Worm (Caenorhabditis elegans) whole organism, L1 larva: ENCODE data around the gene cyp-25A4.
A peak's percentile ranks its signal among the peaks of the same experiment; 100 is the strongest.

Experiments used
- C16A3.4 ChIP-seq: fragments of 150-350 bp; optimal IDR thresholded peaks from 2 replicates; lab custom pipeline; 2014; ENCODE audit warnings: missing biosample characterization, missing genetic modification characterization
- F16B12.6 ChIP-seq: fragments of 150-350 bp; optimal IDR thresholded peaks from 2 replicates; lab custom pipeline; 2014; ENCODE audit warnings: missing biosample characterization, missing genetic modification characterization
- aha-1 ChIP-seq: fragments of 150-350 bp; optimal IDR thresholded peaks from 2 replicates; lab custom pipeline; 2014; ENCODE audit warnings: missing biosample characterization, missing genetic modification characterization
- alr-1 ChIP-seq: fragments of 200-800 bp; sonication (Bioruptor generic); optimal IDR thresholded peaks from 2 replicates; lab custom pipeline; 2018; ENCODE audit warnings: borderline replicate concordance, mild to moderate bottlenecking, missing genetic modification characterization, missing compliant biosample characterization
- blmp-1 ChIP-seq: fragments of 150-350 bp; optimal IDR thresholded peaks from 2 replicates; lab custom pipeline; 2014; ENCODE audit warnings: missing biosample characterization, missing genetic modification characterization
- ceh-63 ChIP-seq: fragments of 200-800 bp; sonication (Bioruptor generic); optimal IDR thresholded peaks from 2 replicates; lab custom pipeline; 2018; ENCODE audit warnings: mild to moderate bottlenecking, missing genetic modification characterization, missing compliant biosample characterization
- ceh-8 ChIP-seq: fragments of 200-800 bp; sonication (Bioruptor generic); optimal IDR thresholded peaks from 2 replicates; lab custom pipeline; 2018; ENCODE audit warnings: mild to moderate bottlenecking, missing genetic modification characterization, moderate library complexity, missing compliant biosample characterization
- ceh-82 ChIP-seq, 3 experiments: fragments of 150-350 bp in 1 of 3; sonication (generic microtip) in 2 of 3; optimal IDR thresholded peaks; 2 replicates each; lab custom pipeline; 2014 to 2017; ENCODE audit warnings: missing biosample characterization in 3 of 3, missing genetic modification characterization in 3 of 3
- ceh-88 ChIP-seq: fragments of 200-800 bp; sonication (Bioruptor generic); IDR thresholded peaks from 2 replicates; pipeline ENCODE4 v1.3.6; 2022; ENCODE audit warnings: missing genetic modification characterization, missing compliant biosample characterization
- ceh-90 ChIP-seq: sonication (generic microtip); optimal IDR thresholded peaks from 2 replicates; lab custom pipeline; 2016; ENCODE audit warnings: missing genetic modification characterization, missing compliant biosample characterization
- ces-1 ChIP-seq: fragments of 150-350 bp; optimal IDR thresholded peaks from 2 replicates; lab custom pipeline; 2014; ENCODE audit warnings: missing biosample characterization, missing genetic modification reagents, missing genetic modification characterization
- dsc-1 ChIP-seq: sonication (generic microtip); optimal IDR thresholded peaks from 2 replicates; lab custom pipeline; 2016; ENCODE audit warnings: mild to moderate bottlenecking, missing genetic modification characterization, missing compliant biosample characterization
- efl-1 ChIP-seq, 4 experiments: fragments of 150-350 bp; optimal IDR thresholded peaks in 3 of 4; peaks in 1 of 4; 1 replicate in 1 of 4; 2 replicates in 3 of 4; lab custom pipeline; 2014; ENCODE audit warnings: missing biosample characterization in 2 of 4, missing genetic modification characterization in 2 of 4, missing genetic modification reagents in 2 of 4
- efl-3 ChIP-seq: fragments of 200-800 bp; sonication (Bioruptor generic); optimal IDR thresholded peaks from 2 replicates; lab custom pipeline; 2018; ENCODE audit warnings: mild to moderate bottlenecking, missing genetic modification characterization, missing compliant biosample characterization
- egl-13 ChIP-seq: sonication (generic microtip); optimal IDR thresholded peaks from 2 replicates; lab custom pipeline; 2016; ENCODE audit warnings: missing genotype, missing genetic modification reagents, missing genetic modification characterization, missing compliant biosample characterization
- elt-2 ChIP-seq: sonication (generic microtip); optimal IDR thresholded peaks from 2 replicates; lab custom pipeline; 2016; ENCODE audit warnings: missing genetic modification characterization, mild to moderate bottlenecking, inconsistent platforms, missing compliant biosample characterization, missing genetic modification reagents
- ets-5 ChIP-seq: fragments of 200-800 bp; sonication (Bioruptor generic); IDR thresholded peaks from 2 replicates; pipeline ENCODE4 v1.3.6; 2022; ENCODE audit warnings: missing genetic modification characterization, missing compliant biosample characterization
- fkh-4 ChIP-seq: sonication (generic microtip); optimal IDR thresholded peaks from 2 replicates; lab custom pipeline; 2016; ENCODE audit warnings: missing compliant biosample characterization, missing genetic modification characterization, borderline replicate concordance
- hlh-4 ChIP-seq: sonication (generic microtip); optimal IDR thresholded peaks from 2 replicates; lab custom pipeline; 2016; ENCODE audit warnings: mild to moderate bottlenecking, missing genetic modification characterization, missing compliant biosample characterization
- irx-1 ChIP-seq: sonication (generic microtip); optimal IDR thresholded peaks from 2 replicates; lab custom pipeline; 2016; ENCODE audit warnings: missing genetic modification characterization, missing compliant biosample characterization
- jun-1 ChIP-seq: fragments of 150-350 bp; optimal IDR thresholded peaks from 2 replicates; lab custom pipeline; 2014; ENCODE audit warnings: missing biosample characterization, missing genetic modification reagents, missing genetic modification characterization
- lin-13 ChIP-seq: fragments of 150-350 bp; optimal IDR thresholded peaks from 2 replicates; lab custom pipeline; 2014; ENCODE audit warnings: missing biosample characterization, missing genetic modification reagents, missing genetic modification characterization
- lin-14 ChIP-seq: fragments of 200-800 bp; sonication (Bioruptor generic); optimal IDR thresholded peaks from 2 replicates; lab custom pipeline; 2018; ENCODE audit warnings: mild to moderate bottlenecking, missing genetic modification characterization, moderate library complexity, missing compliant biosample characterization
- lin-35 ChIP-seq, 2 experiments: fragments of 150-350 bp; optimal IDR thresholded peaks; 2 replicates each; lab custom pipeline; 2014; ENCODE audit warnings: missing biosample characterization in 2 of 2, missing genetic modification characterization in 2 of 2, missing genetic modification reagents in 2 of 2
- lir-3 ChIP-seq: sonication (generic microtip); optimal IDR thresholded peaks from 2 replicates; lab custom pipeline; 2016; ENCODE audit warnings: mild to moderate bottlenecking, missing genetic modification characterization, moderate library complexity, missing compliant biosample characterization; ENCODE audit not compliant: poor library complexity
- mef-2 ChIP-seq: fragments of 150-350 bp; optimal IDR thresholded peaks from 2 replicates; lab custom pipeline; 2014; ENCODE audit warnings: missing biosample characterization, missing genetic modification characterization
- nhr-19 ChIP-seq: fragments of 200-800 bp; sonication (Bioruptor generic); conservative IDR thresholded peaks from 2 replicates; pipeline ENCODE4 v1.3.6; 2022; ENCODE audit warnings: missing genetic modification characterization, missing compliant biosample characterization
- nhr-20 ChIP-seq: sonication (generic microtip); optimal IDR thresholded peaks from 2 replicates; lab custom pipeline; 2016; ENCODE audit warnings: mild to moderate bottlenecking, missing genetic modification characterization, missing compliant biosample characterization
- nhr-28 ChIP-seq: fragments of 150-350 bp; optimal IDR thresholded peaks from 2 replicates; lab custom pipeline; 2014; ENCODE audit warnings: missing biosample characterization, missing genetic modification characterization
- nhr-47 ChIP-seq: sonication (generic microtip); optimal IDR thresholded peaks from 2 replicates; lab custom pipeline; 2016; ENCODE audit warnings: mild to moderate bottlenecking, missing genetic modification characterization, moderate library complexity, missing compliant biosample characterization
- nhr-76 ChIP-seq: sonication (generic microtip); optimal IDR thresholded peaks from 2 replicates; lab custom pipeline; 2017; ENCODE audit warnings: missing biosample characterization, missing genetic modification characterization
- nhr-77 ChIP-seq: fragments of 150-350 bp; optimal IDR thresholded peaks from 2 replicates; lab custom pipeline; 2014; ENCODE audit warnings: missing biosample characterization, missing genetic modification characterization
- nhr-84 ChIP-seq: sonication (generic microtip); optimal IDR thresholded peaks from 2 replicates; lab custom pipeline; 2017; ENCODE audit warnings: missing biosample characterization, missing genetic modification characterization
- nhr-85 ChIP-seq: sonication (generic microtip); peaks from one replicate; lab custom pipeline; 2016; ENCODE audit warnings: missing genetic modification characterization, inconsistent platforms, missing compliant biosample characterization
- nhr-90 ChIP-seq: sonication (generic microtip); optimal IDR thresholded peaks from 2 replicates; lab custom pipeline; 2016; ENCODE audit warnings: mild to moderate bottlenecking, missing genetic modification characterization, missing compliant biosample characterization; ENCODE audit not compliant: poor library complexity
- pax-3 ChIP-seq: fragments of 200-800 bp; sonication (Bioruptor generic); optimal IDR thresholded peaks from 2 replicates; lab custom pipeline; 2018; ENCODE audit warnings: mild to moderate bottlenecking, missing genetic modification characterization, moderate library complexity, missing compliant biosample characterization
- rnt-1 ChIP-seq: sonication (generic microtip); optimal IDR thresholded peaks from 2 replicates; lab custom pipeline; 2016; ENCODE audit warnings: mild to moderate bottlenecking, missing genetic modification characterization, moderate library complexity, missing compliant biosample characterization
- skn-1 ChIP-seq: fragments of 150-350 bp; optimal IDR thresholded peaks from 2 replicates; lab custom pipeline; 2014; ENCODE audit warnings: missing biosample characterization, missing genetic modification characterization
- snpc-4 ChIP-seq: fragments of 150-350 bp; optimal IDR thresholded peaks from 2 replicates; lab custom pipeline; 2014; ENCODE audit warnings: missing biosample characterization, missing genetic modification characterization
- sox-4 ChIP-seq: sonication (generic microtip); optimal IDR thresholded peaks from 2 replicates; lab custom pipeline; 2016; ENCODE audit warnings: missing genetic modification characterization, missing compliant biosample characterization
- sptf-1 ChIP-seq: fragments of 150-350 bp; optimal IDR thresholded peaks from 2 replicates; lab custom pipeline; 2014; ENCODE audit warnings: missing biosample characterization, missing genetic modification characterization
- swsn-7 ChIP-seq: sonication (generic microtip); optimal IDR thresholded peaks from 2 replicates; lab custom pipeline; 2016; ENCODE audit warnings: missing genetic modification characterization, missing compliant biosample characterization
- tbx-2 ChIP-seq: sonication (generic microtip); optimal IDR thresholded peaks from 2 replicates; lab custom pipeline; 2016; ENCODE audit warnings: missing genetic modification characterization, missing compliant biosample characterization
- unc-30 ChIP-seq: sonication (generic microtip); optimal IDR thresholded peaks from 2 replicates; lab custom pipeline; 2017; ENCODE audit warnings: missing biosample characterization, missing genetic modification characterization
- unc-62 ChIP-seq: fragments of 150-350 bp; optimal IDR thresholded peaks from 2 replicates; lab custom pipeline; 2014; ENCODE audit warnings: missing biosample characterization, missing genetic modification reagents, missing genetic modification characterization
- unc-86 ChIP-seq: sonication (generic microtip); optimal IDR thresholded peaks from 2 replicates; lab custom pipeline; 2016; ENCODE audit warnings: missing genetic modification characterization, missing compliant biosample characterization
- unc-98 ChIP-seq: fragments of 200-800 bp; sonication (Bioruptor generic); IDR thresholded peaks from 2 replicates; pipeline ENCODE4 v1.3.6; 2022; ENCODE audit warnings: missing genetic modification characterization, missing compliant biosample characterization
- vab-15 ChIP-seq: sonication (generic microtip); optimal IDR thresholded peaks from 2 replicates; lab custom pipeline; 2017; ENCODE audit warnings: missing genotype, mild to moderate bottlenecking, missing genetic modification characterization, missing compliant biosample characterization
- xbp-1 ChIP-seq: sonication (generic microtip); optimal IDR thresholded peaks from 2 replicates; lab custom pipeline; 2016; ENCODE audit warnings: missing genetic modification characterization, missing compliant biosample characterization
- zag-1 ChIP-seq: fragments of 150-350 bp; optimal IDR thresholded peaks from 2 replicates; lab custom pipeline; 2014; ENCODE audit warnings: missing biosample characterization, missing genetic modification characterization
- zip-4 ChIP-seq: fragments of 200-800 bp; sonication (Bioruptor generic); optimal IDR thresholded peaks from 2 replicates; lab custom pipeline; 2018; ENCODE audit warnings: mild to moderate bottlenecking, missing genetic modification characterization, moderate library complexity, missing compliant biosample characterization
- ztf-11 ChIP-seq, 2 experiments: sonication (generic microtip); optimal IDR thresholded peaks; 2 replicates each; lab custom pipeline; 2016 to 2017; ENCODE audit warnings: missing genetic modification characterization in 2 of 2, missing biosample characterization in 1 of 2, missing compliant biosample characterization in 1 of 2

Gene cyp-25A4

DNA sequence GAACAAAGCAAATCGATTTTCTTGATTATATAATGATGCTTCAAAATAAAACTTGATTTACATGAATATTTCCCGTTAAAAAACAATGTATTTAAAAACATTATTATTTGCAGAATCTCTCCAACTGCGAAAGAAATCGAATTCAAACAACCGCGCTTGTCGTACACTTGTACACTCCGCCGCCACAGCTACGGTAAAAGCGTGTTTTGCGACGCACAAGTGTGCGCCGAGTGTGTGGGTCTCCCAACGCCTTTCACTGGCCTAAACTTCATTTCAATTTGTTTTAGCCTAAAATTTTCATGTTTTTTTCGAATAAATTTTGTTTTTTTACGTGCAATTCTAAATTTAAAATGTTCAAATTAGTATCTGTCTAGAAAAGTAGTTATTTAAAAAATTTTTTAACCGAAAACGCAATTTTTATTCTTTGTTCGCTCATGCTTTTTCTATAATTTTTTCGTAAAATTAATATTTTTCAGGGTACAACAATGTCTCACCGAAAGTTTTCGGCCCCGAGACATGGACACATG lies 15.6 kb upstream of the cyp-25A4 start, which contains the start of gene rpl-3:
TSS of gene rpl-3 (plus strand) at position 477 of the 527 bp plus-strand sequence.
- TF ChIP-seq C16A3.4 (tag; lab: Kevin White, UChicago) (peak; percentile 100), elt-2 (tag; lab: Kevin White, UChicago) (peak; percentile 99), nhr-19 (GFP tag; lab: Robert Waterston, UW) (peak; percentile 100), irx-1 (tag; lab: Kevin White, UChicago) (peak; percentile 100), nhr-28 (peak; percentile 74), hlh-4 (peak; percentile 66), rnt-1 (tag; lab: Kevin White, UChicago) (peak; percentile 100), zip-4 (GFP tag; lab: Kevin White, UChicago) (peak; percentile 99), mef-2 (tag; lab: Kevin White, UChicago) (peak; percentile 98), ets-5 (peak; percentile 100), egl-13 (peak; percentile 100), ceh-90 (tag; lab: Kevin White, UChicago) (peak; percentile 78), nhr-85 (tag; lab: Kevin White, UChicago) (peak; percentile 100), lin-13 (GFP tag; lab: Kevin White, UChicago) (peak; percentile 100), pax-3 (peak; percentile 100), vab-15 (tag; lab: Kevin White, UChicago) (peak; percentile 99), efl-3 (GFP tag; lab: Kevin White, UChicago) (peak; percentile 100), blmp-1 (tag; lab: Kevin White, UChicago) (peak; percentile 98), nhr-90 (tag; lab: Kevin White, UChicago) (peak; percentile 100), ceh-82 (tag; optimal IDR thresholded peaks at IDR 0.05; lab: Kevin White, UChicago) (peak; percentile 100), snpc-4 (tag; lab: Kevin White, UChicago) (peak; percentile 95), swsn-7 (peak; percentile 100), fkh-4 (tag; lab: Kevin White, UChicago) (peak; percentile 97), nhr-47 (tag; lab: Kevin White, UChicago) (peak; percentile 100), skn-1 (tag; lab: Kevin White, UChicago) (peak; percentile 99), lin-35 (GFP tag; optimal IDR thresholded peaks at IDR 0.05; lab: Kevin White, UChicago) (peak; percentile 100), lir-3 (tag; lab: Kevin White, UChicago) (peak; percentile 99), tbx-2 (tag; lab: Kevin White, UChicago) (peak; percentile 100), ceh-88 (GFP tag; lab: Robert Waterston, UW) (peak; percentile 100), jun-1 (peak; percentile 100), sptf-1 (no peak), xbp-1 (peak; percentile 100), nhr-76 (tag; lab: Kevin White, UChicago) (peak; percentile 98), unc-62 (GFP tag; lab: Kevin White, UChicago) (peak; percentile 98), ceh-8 (peak; percentile 100), ces-1 (peak; percentile 99), aha-1 (peak; percentile 99), nhr-77 (tag; lab: Kevin White, UChicago) (peak; percentile 100), dsc-1 (peak; percentile 100), ceh-63 (GFP tag; lab: Kevin White, UChicago) (peak; percentile 100), nhr-84 (peak; percentile 100), F16B12.6 (tag; lab: Kevin White, UChicago) (peak; percentile 88), alr-1 (no peak), unc-30 (tag; lab: Kevin White, UChicago) (peak; percentile 94), ztf-11 (tag; optimal IDR thresholded peaks at IDR 0.05; lab: Kevin White, UChicago) (peak; percentile 99 to 100), unc-86 (tag; lab: Kevin White, UChicago) (peak; percentile 100), sox-4 (tag; lab: Kevin White, UChicago) (peak; percentile 100), nhr-20 (tag; lab: Kevin White, UChicago) (peak; percentile 100), zag-1 (tag; lab: Kevin White, UChicago) (peak; percentile 99), unc-98 (GFP tag; lab: Robert Waterston, UW) (peak; percentile 98), lin-14 (GFP tag; lab: Kevin White, UChicago) (peak; percentile 100), efl-1 (optimal IDR thresholded peaks at IDR 0.05; lab: Kevin White, UChicago) (peak; percentile 100), efl-1 (GFP tag; optimal IDR thresholded peaks at IDR 0.05 in 1 of 2; lab: Kevin White, UChicago) (peak; percentile 100)
